Worm (Caenorhabditis elegans): ENCODE data around the gene klp-6.
"Not testable (repeated sequence)": the region's sequence is repeated elsewhere in the genome, so short reads cannot be mapped to it uniquely, and the experiment has no call there.

Gene klp-6

ce11 chrIII:5047175-5047574 lies 16.4 kb downstream of the klp-6 start, which contains the start of gene txbp-3 (continued):
- no peak for TF ChIP-seq ceh-82 (tag; optimal IDR thresholded peaks at IDR 0.05)

- TF ChIP-seq lin-39 (tag; optimal IDR thresholded peaks at IDR 0.05): no peak
- TF ChIP-seq ceh-82 (tag; optimal IDR thresholded peaks at IDR 0.05): no peak
- no peak for TF ChIP-seq zag-1 (tag; optimal IDR thresholded peaks at IDR 0.05)
- TF ChIP-seq ztf-4 (tag; optimal IDR thresholded peaks at IDR 0.05): no peak
- TF ChIP-seq pha-4 (tag; optimal IDR thresholded peaks at IDR 0.05): no peak
- no peak for TF ChIP-seq elt-2 (tag; optimal IDR thresholded peaks at IDR 0.05)
- TF ChIP-seq hmg-11 (tag; optimal IDR thresholded peaks at IDR 0.05): no peak
- no peak for TF ChIP-seq nhr-43 (tag; optimal IDR thresholded peaks at IDR 0.05; ENCODE audit: poor library complexity, severe bottlenecking)
- no peak for TF ChIP-seq lsy-12 (tag; optimal IDR thresholded peaks at IDR 0.05)
- no peak for TF ChIP-seq nhr-76 (tag; optimal IDR thresholded peaks at IDR 0.05)
- no peak for TF ChIP-seq aly-2 (tag; optimal IDR thresholded peaks at IDR 0.05)
- TF ChIP-seq ceh-16 (tag; optimal IDR thresholded peaks at IDR 0.05): no peak
- no peak for TF ChIP-seq egl-27 (tag; optimal IDR thresholded peaks at IDR 0.05)
- TF ChIP-seq daf-12 (tag; optimal IDR thresholded peaks at IDR 0.05): no peak
- no peak for TF ChIP-seq nhr-11 (tag; optimal IDR thresholded peaks at IDR 0.05)
- no peak for TF ChIP-seq ceh-28 (tag; optimal IDR thresholded peaks at IDR 0.05)
- no peak for TF ChIP-seq nhr-23 (tag; optimal IDR thresholded peaks at IDR 0.05)
These were observed 17.0 kb downstream of the klp-6 start, which contains the start of gene C45G9.5 for ce11 chrIII:5047740-5048139. Gene C45G9.5 (plus strand): TSS chrIII:5048117.

- TF ChIP-seq unc-39 (tag; optimal IDR thresholded peaks at IDR 0.05) (no peak), ceh-9 (tag; optimal IDR thresholded peaks at IDR 0.05) (no peak), elt-2 (tag; optimal IDR thresholded peaks at IDR 0.05) (no peak), egl-27 (tag; optimal IDR thresholded peaks at IDR 0.05) (no peak), hmg-11 (tag; optimal IDR thresholded peaks at IDR 0.05) (no peak), nhr-23 (tag; optimal IDR thresholded peaks at IDR 0.05) (no peak), fkh-10 (GFP tag; optimal IDR thresholded peaks at IDR 0.05) (no peak), tbx-2 (tag; optimal IDR thresholded peaks at IDR 0.05) (no peak), snpc-4 (tag; optimal IDR thresholded peaks at IDR 0.05) (no peak), pha-4 (tag; optimal IDR thresholded peaks at IDR 0.05) (no peak), lin-39 (tag; optimal IDR thresholded peaks at IDR 0.05) (no peak), lsy-12 (tag; optimal IDR thresholded peaks at IDR 0.05) (no peak), ZK546.5 (tag; optimal IDR thresholded peaks at IDR 0.05) (no peak), nhr-25 (tag; optimal IDR thresholded peaks at IDR 0.05) (no peak), nhr-76 (tag; optimal IDR thresholded peaks at IDR 0.05) (no peak), nhr-11 (tag; optimal IDR thresholded peaks at IDR 0.05) (no peak)
These were observed 21.2 kb downstream of the klp-6 start, which contains the start of gene C45G9.15 for ce11 chrIII:5051949-5052348. Gene C45G9.15 (minus strand): TSS chrIII:5052049.

ce11 chrIII:5053541-5053940 lies 22.8 kb downstream of the klp-6 start, which contains the start of gene C45G9.8:
Gene C45G9.8 (minus strand): TSS chrIII:5053641.
- TF ChIP-seq ztf-11 (tag; optimal IDR thresholded peaks at IDR 0.05) (no peak), lin-39 (tag; optimal IDR thresholded peaks at IDR 0.05) (no peak), nhr-23 (tag; optimal IDR thresholded peaks at IDR 0.05) (no peak), nhr-28 (tag; optimal IDR thresholded peaks at IDR 0.05) (no peak), elt-1 (tag; optimal IDR thresholded peaks at IDR 0.05) (no peak), egl-5 (tag; optimal IDR thresholded peaks at IDR 0.05) (no peak), eor-1 (tag; optimal IDR thresholded peaks at IDR 0.05) (no peak), aly-2 (tag; optimal IDR thresholded peaks at IDR 0.05) (no peak), pqm-1 (tag; optimal IDR thresholded peaks at IDR 0.05) (no peak), nhr-11 (tag; optimal IDR thresholded peaks at IDR 0.05) (no peak), fos-1 (tag; optimal IDR thresholded peaks at IDR 0.05) (no peak), nhr-12 (tag; optimal IDR thresholded peaks at IDR 0.05) (no peak), mdl-1 (tag; optimal IDR thresholded peaks at IDR 0.05) (no peak), daf-12 (tag; optimal IDR thresholded peaks at IDR 0.05) (no peak), elt-3 (tag; optimal IDR thresholded peaks at IDR 0.05) (no peak), unc-62 (GFP tag; optimal IDR thresholded peaks at IDR 0.05) (no peak)

ce11 chrIII:5055709-5056108 lies 25.0 kb downstream of the klp-6 start, which contains the start of gene C45G9.9:
Gene C45G9.9 (minus strand): TSS chrIII:5055809.
- TF ChIP-seq ceh-82 (tag; optimal IDR thresholded peaks at IDR 0.05); ama-1 (optimal IDR thresholded peaks at IDR 0.05); hmg-11 (tag; optimal IDR thresholded peaks at IDR 0.05): not testable (repeated sequence)

All from whole organism, L3 larva.